Worm (Caenorhabditis elegans) whole organism, L2 larva: ENCODE measurements around the gene zip-12.

Experiments used
- C34F6.9 ChIP-seq: fragments of 150-350 bp; optimal IDR thresholded peaks from 2 replicates; lab custom pipeline; 2014; ENCODE audit warnings: missing biosample characterization, missing genetic modification characterization
- F13H6.1 ChIP-seq: sonication (generic microtip); optimal IDR thresholded peaks from 2 replicates; lab custom pipeline; 2016; ENCODE audit warnings: missing genetic modification characterization, missing compliant biosample characterization
- R02D3.7 ChIP-seq: fragments of 150-350 bp; optimal IDR thresholded peaks from 2 replicates; lab custom pipeline; 2014; ENCODE audit warnings: missing biosample characterization, missing genetic modification characterization
- Y55F3AM.14 ChIP-seq: fragments of 200-800 bp; sonication (Bioruptor generic); optimal IDR thresholded peaks from 2 replicates; lab custom pipeline; 2018; ENCODE audit warnings: mild to moderate bottlenecking, missing genetic modification characterization, missing compliant biosample characterization
- ZK546.5 ChIP-seq: sonication (generic microtip); optimal IDR thresholded peaks from 2 replicates; lab custom pipeline; 2017; ENCODE audit warnings: missing biosample characterization, missing genetic modification characterization
- aly-2 ChIP-seq: fragments of 150-350 bp; optimal IDR thresholded peaks from 2 replicates; lab custom pipeline; 2014; ENCODE audit warnings: missing biosample characterization, missing genetic modification characterization
- blmp-1 ChIP-seq: sonication (generic microtip); optimal IDR thresholded peaks from 2 replicates; lab custom pipeline; 2017; ENCODE audit warnings: missing genetic modification characterization, mild to moderate bottlenecking, missing compliant biosample characterization, antibody characterized with exemption, moderate library complexity; ENCODE audit not compliant: insufficient read depth
- crh-2 ChIP-seq: sonication (generic microtip); optimal IDR thresholded peaks from 2 replicates; lab custom pipeline; 2017; ENCODE audit warnings: missing biosample characterization, missing genetic modification characterization
- dmd-4 ChIP-seq: sonication (generic microtip); optimal IDR thresholded peaks from 2 replicates; lab custom pipeline; 2017; ENCODE audit warnings: missing biosample characterization, missing genetic modification characterization
- egl-27 ChIP-seq: sonication (generic microtip); optimal IDR thresholded peaks from 3 replicates; lab custom pipeline; 2017; ENCODE audit warnings: missing biosample characterization, missing genetic modification reagents, missing genetic modification characterization
- elt-1 ChIP-seq: fragments of 150-350 bp; optimal IDR thresholded peaks from 2 replicates; lab custom pipeline; 2014; ENCODE audit warnings: missing biosample characterization, missing genetic modification characterization
- elt-3 ChIP-seq: sonication (generic microtip); optimal IDR thresholded peaks from 2 replicates; lab custom pipeline; 2017; ENCODE audit warnings: missing biosample characterization, missing genetic modification characterization
- fos-1 ChIP-seq: fragments of 150-350 bp; optimal IDR thresholded peaks from 2 replicates; lab custom pipeline; 2014; ENCODE audit warnings: missing biosample characterization, missing genetic modification characterization
- gmeb-1 ChIP-seq: fragments of 150-350 bp; optimal IDR thresholded peaks from 2 replicates; lab custom pipeline; 2014; ENCODE audit warnings: missing biosample characterization, missing genetic modification characterization
- lin-11 ChIP-seq: fragments of 150-350 bp; sonication (generic microtip); optimal IDR thresholded peaks from 2 replicates; lab custom pipeline; 2014; ENCODE audit warnings: missing biosample characterization, missing genetic modification characterization, inconsistent platforms, mixed read lengths
- lin-13 ChIP-seq: fragments of 150-350 bp; optimal IDR thresholded peaks from 2 replicates; lab custom pipeline; 2014; ENCODE audit warnings: missing biosample characterization, missing genetic modification reagents, missing genetic modification characterization
- lin-39 ChIP-seq: fragments of 150-350 bp; optimal IDR thresholded peaks from 2 replicates; lab custom pipeline; 2014; ENCODE audit warnings: missing biosample characterization, missing genetic modification reagents, missing genetic modification characterization
- lsy-2 ChIP-seq, 2 experiments: fragments of 150-350 bp in 1 of 2; sonication (generic microtip) in 1 of 2; optimal IDR thresholded peaks; 2 replicates each; lab custom pipeline; 2014 to 2017; ENCODE audit warnings: missing biosample characterization in 2 of 2, missing genetic modification characterization in 2 of 2
- mab-5 ChIP-seq: fragments of 150-350 bp; optimal IDR thresholded peaks from 2 replicates; lab custom pipeline; 2014; ENCODE audit warnings: missing biosample characterization, missing genetic modification characterization
- mbf-1 ChIP-seq: sonication (generic microtip); optimal IDR thresholded peaks from 2 replicates; lab custom pipeline; 2017; ENCODE audit warnings: missing biosample characterization, missing genetic modification characterization
- mdl-1 ChIP-seq, 2 experiments: fragments of 150-350 bp in 1 of 2; sonication (generic microtip) in 1 of 2; optimal IDR thresholded peaks; 2 replicates each; lab custom pipeline; 2017; ENCODE audit warnings: missing biosample characterization in 2 of 2, missing genetic modification characterization in 2 of 2
- nhr-10 ChIP-seq: sonication (generic microtip); optimal IDR thresholded peaks from 2 replicates; lab custom pipeline; 2017; ENCODE audit warnings: missing biosample characterization, missing genetic modification characterization
- nhr-12 ChIP-seq: fragments of 150-350 bp; optimal IDR thresholded peaks from 2 replicates; lab custom pipeline; 2014; ENCODE audit warnings: missing biosample characterization, missing genetic modification characterization
- nhr-129 ChIP-seq: fragments of 150-350 bp; optimal IDR thresholded peaks from 2 replicates; lab custom pipeline; 2014; ENCODE audit warnings: missing biosample characterization, missing genetic modification characterization
- nhr-21 ChIP-seq: fragments of 150-350 bp; optimal IDR thresholded peaks from 2 replicates; lab custom pipeline; 2014; ENCODE audit warnings: missing biosample characterization, missing genetic modification characterization
- nhr-23 ChIP-seq: fragments of 150-350 bp; optimal IDR thresholded peaks from 2 replicates; lab custom pipeline; 2014; ENCODE audit warnings: missing biosample characterization, missing genetic modification reagents, missing genetic modification characterization
- nhr-237 ChIP-seq: fragments of 150-350 bp; optimal IDR thresholded peaks from 2 replicates; lab custom pipeline; 2014; ENCODE audit warnings: missing biosample characterization, missing genetic modification characterization
- nhr-25 ChIP-seq: fragments of 150-350 bp; sonication (generic microtip); optimal IDR thresholded peaks from 3 replicates; lab custom pipeline; 2014; ENCODE audit warnings: missing biosample characterization, missing genetic modification characterization
- nhr-6 ChIP-seq: fragments of 150-350 bp; optimal IDR thresholded peaks from 2 replicates; lab custom pipeline; 2014; ENCODE audit warnings: missing biosample characterization, missing genetic modification characterization
- nhr-77 ChIP-seq: fragments of 150-350 bp; optimal IDR thresholded peaks from 2 replicates; lab custom pipeline; 2014; ENCODE audit warnings: missing biosample characterization, missing genetic modification characterization
- sem-4 ChIP-seq: fragments of 150-350 bp; optimal IDR thresholded peaks from 2 replicates; lab custom pipeline; 2014; ENCODE audit warnings: missing biosample characterization, missing genetic modification reagents, missing genetic modification characterization
- skn-1 ChIP-seq: sonication (generic microtip); optimal IDR thresholded peaks from 2 replicates; lab custom pipeline; 2017; ENCODE audit warnings: missing biosample characterization, missing genetic modification characterization
- sma-3 ChIP-seq: sonication (generic microtip); optimal IDR thresholded peaks from 2 replicates; lab custom pipeline; 2016; ENCODE audit warnings: missing genetic modification reagents, missing genetic modification characterization, missing compliant biosample characterization
- sma-9 ChIP-seq, 2 experiments: fragments of 150-350 bp in 1 of 2; sonication (generic microtip) in 1 of 2; optimal IDR thresholded peaks; 2 replicates each; lab custom pipeline; 2014 to 2016; ENCODE audit warnings: missing genetic modification characterization in 2 of 2, mild to moderate bottlenecking in 1 of 2, missing biosample characterization in 1 of 2, missing compliant biosample characterization in 1 of 2, missing genetic modification reagents in 1 of 2, moderate library complexity in 1 of 2
- snpc-4 ChIP-seq: fragments of 150-350 bp; optimal IDR thresholded peaks from 2 replicates; lab custom pipeline; 2014; ENCODE audit warnings: missing biosample characterization, missing genetic modification characterization
- unc-55 ChIP-seq: fragments of 150-350 bp; sonication (generic microtip); optimal IDR thresholded peaks from 3 replicates; lab custom pipeline; 2014; ENCODE audit warnings: missing biosample characterization, missing genetic modification reagents, missing genetic modification characterization
- unc-62 ChIP-seq: fragments of 150-350 bp; optimal IDR thresholded peaks from 2 replicates; lab custom pipeline; 2014; ENCODE audit warnings: missing biosample characterization, missing genetic modification reagents, missing genetic modification characterization
- ztf-1 ChIP-seq: fragments of 200-800 bp; sonication (Bioruptor generic); conservative IDR thresholded peaks from 2 replicates; pipeline ENCODE4 v1.3.6; 2022; ENCODE audit warnings: missing genetic modification characterization, missing compliant biosample characterization
- ztf-11 ChIP-seq: sonication (generic microtip); optimal IDR thresholded peaks from 2 replicates; lab custom pipeline; 2017; ENCODE audit warnings: missing biosample characterization, missing genetic modification characterization
- ztf-4 ChIP-seq: fragments of 150-350 bp; optimal IDR thresholded peaks from 2 replicates; lab custom pipeline; 2014; ENCODE audit warnings: missing biosample characterization, missing genetic modification characterization

The zip-12 gene

ce11 chrIII:12344940-12345339 lies 17.2 kb downstream of the zip-12 start:
- no peak for TF ChIP-seq ztf-1
- peak in 1 of 2 experiments; percentile 53 for TF ChIP-seq lsy-2 (tag; optimal IDR thresholded peaks at IDR 0.05; lab: Kevin White, UChicago)
- TF ChIP-seq ztf-4 = no peak

ce11 chrIII:12349027-12349426 lies 21.3 kb downstream of the zip-12 start:
- TF ChIP-seq unc-62 (GFP tag; lab: Kevin White, UChicago) (no peak), lin-13 (GFP tag; lab: Kevin White, UChicago) (no peak), lsy-2 (tag; optimal IDR thresholded peaks at IDR 0.05; lab: Kevin White, UChicago) (no peak), F13H6.1 (tag; lab: Kevin White, UChicago) (no peak), ztf-4 (no peak), crh-2 (tag; lab: Kevin White, UChicago) (no peak), aly-2 (no peak), gmeb-1 (tag; lab: Kevin White, UChicago) (no peak), fos-1 (tag; lab: Kevin White, UChicago) (no peak), C34F6.9 (tag; lab: Kevin White, UChicago) (no peak), ztf-11 (tag; lab: Kevin White, UChicago) (no peak), mbf-1 (tag; lab: Kevin White, UChicago) (no peak), nhr-77 (tag; lab: Kevin White, UChicago) (no peak), mdl-1 (tag; optimal IDR thresholded peaks at IDR 0.05; lab: Kevin White, UChicago) (no peak), nhr-129 (tag; lab: Kevin White, UChicago) (no peak)

ce11 chrIII:12351301-12351700 lies 23.6 kb downstream of the zip-12 start, which contains the start of the genes pph-4.1 and Y75B8A.31:
Gene pph-4.1 (minus strand): TSS chrIII:12351336.
Gene Y75B8A.31 (plus strand): TSS chrIII:12351642.
- TF ChIP-seq nhr-77 (tag; lab: Kevin White, UChicago) (no peak), dmd-4 (tag; lab: Kevin White, UChicago) (no peak), blmp-1 (tag; lab: Kevin White, UChicago) (peak; percentile 11), sem-4 (tag; lab: Kevin White, UChicago) (peak; percentile 94), elt-1 (no peak), ztf-1 (no peak), lin-11 (peak; percentile 71), nhr-6 (tag; lab: Kevin White, UChicago) (peak; percentile 57), skn-1 (tag; lab: Kevin White, UChicago) (peak; percentile 30), R02D3.7 (tag; lab: Kevin White, UChicago) (no peak), nhr-21 (peak; percentile 61), snpc-4 (peak; percentile 65), egl-27 (peak; percentile 35), aly-2 (no peak), unc-55 (GFP tag; lab: Kevin White, UChicago) (peak; percentile 93), ztf-4 (peak; percentile 26), ZK546.5 (tag; lab: Kevin White, UChicago) (peak; percentile 28), sma-9 (GFP tag; optimal IDR thresholded peaks at IDR 0.05; lab: Kevin White, UChicago) (peak; percentile 87), sma-9 (tag; optimal IDR thresholded peaks at IDR 0.05; lab: Kevin White, UChicago) (no peak), lin-13 (GFP tag; lab: Kevin White, UChicago) (peak; percentile 89), fos-1 (tag; lab: Kevin White, UChicago) (peak; percentile 69), C34F6.9 (tag; lab: Kevin White, UChicago) (peak; percentile 93), nhr-129 (tag; lab: Kevin White, UChicago) (peak; percentile 32), sma-3 (peak; percentile 90), F13H6.1 (tag; lab: Kevin White, UChicago) (peak; percentile 86), mab-5 (peak; percentile 49), gmeb-1 (tag; lab: Kevin White, UChicago) (peak; percentile 86), mdl-1 (tag; optimal IDR thresholded peaks at IDR 0.05; lab: Kevin White, UChicago) (peak in 1 of 2 experiments; percentile 5), crh-2 (tag; lab: Kevin White, UChicago) (peak; percentile 78), ztf-11 (tag; lab: Kevin White, UChicago) (no peak), lsy-2 (tag; optimal IDR thresholded peaks at IDR 0.05; lab: Kevin White, UChicago) (peak; percentile 75 to 91), nhr-25 (tag; lab: Kevin White, UChicago) (peak; percentile 85)

ce11 chrIII:12356588-12356987 lies 28.9 kb downstream of the zip-12 start:
- no peak for TF ChIP-seq Y55F3AM.14 (GFP tag; lab: Kevin White, UChicago)
- no peak for TF ChIP-seq C34F6.9 (tag; lab: Kevin White, UChicago)
- TF ChIP-seq unc-62 (GFP tag; lab: Kevin White, UChicago) = no peak
- TF ChIP-seq lin-39 (tag; lab: Kevin White, UChicago) = no peak
- no peak for TF ChIP-seq nhr-12 (tag; lab: Kevin White, UChicago)
- no peak for TF ChIP-seq elt-3 (tag; lab: Kevin White, UChicago)
- TF ChIP-seq nhr-10 (tag; lab: Kevin White, UChicago) = no peak
- TF ChIP-seq crh-2 (tag; lab: Kevin White, UChicago) = no peak
- no peak for TF ChIP-seq nhr-237
- no peak for TF ChIP-seq elt-1
- TF ChIP-seq mbf-1 (tag; lab: Kevin White, UChicago) = no peak
- TF ChIP-seq ztf-11 (tag; lab: Kevin White, UChicago) = no peak
- TF ChIP-seq nhr-23 (tag; lab: Kevin White, UChicago) = no peak
- no peak for TF ChIP-seq sma-9 (GFP tag; optimal IDR thresholded peaks at IDR 0.05; lab: Kevin White, UChicago)
- TF ChIP-seq sma-9 (tag; optimal IDR thresholded peaks at IDR 0.05; lab: Kevin White, UChicago) = no peak
